Fruit fly (Drosophila melanogaster) whole organism, pupa: ENCODE data around the gene OtopLb.

Experiments used
- CG12605 ChIP-seq: fragments of 200-800 bp; sonication (Bioruptor generic); IDR thresholded peaks from 2 replicates; pipeline ENCODE4 v1.3.6; 2022; ENCODE audit warnings: missing biosample characterization, missing genetic modification characterization
- CG32121 ChIP-seq: fragments of 200-800 bp; sonication (Bioruptor generic); IDR thresholded peaks from 2 replicates; pipeline ENCODE4 v1.3.6; 2022; ENCODE audit warnings: missing biosample characterization, missing genetic modification characterization
- EcR ChIP-seq: fragments of 200-800 bp; sonication (Bioruptor generic); optimal IDR thresholded peaks from 3 replicates; lab custom pipeline; 2019; ENCODE audit warnings: missing biosample characterization, missing genetic modification characterization, mild to moderate bottlenecking, moderate library complexity, missing genetic modification reagents

DNA sequence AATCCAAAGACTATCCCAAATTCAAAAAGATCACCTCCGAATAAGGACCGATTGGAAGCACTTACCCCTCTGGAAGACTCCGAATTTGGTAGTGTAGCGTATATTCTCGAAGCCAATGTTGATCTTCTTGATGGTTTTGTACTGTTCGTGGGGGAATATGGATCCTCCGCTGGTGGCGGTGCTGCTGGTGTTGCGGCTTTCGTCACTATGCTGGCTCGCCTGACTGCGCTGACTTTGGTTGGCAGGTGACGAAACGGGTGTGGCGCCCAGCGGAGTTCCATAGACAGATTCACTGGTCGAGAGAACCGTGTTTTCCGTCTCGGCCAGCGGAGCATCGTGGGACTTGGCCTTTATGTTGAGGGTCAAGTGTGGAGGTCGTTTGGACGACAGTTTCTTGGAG, 20.7 kb upstream of the OtopLb start:
- TF ChIP-seq CG32121 (GFP tag; lab: Robert Waterston, UW) (no peak), CG12605 (GFP tag; lab: Robert Waterston, UW) (no peak), EcR (GFP tag; lab: Kevin White, UChicago) (no peak)
